Worm (Caenorhabditis elegans): ENCODE measurements around the gene C08E8.6.

C08E8.6 gene

ce11 chrV:18350721-18351120 lies 17.5 kb downstream of the C08E8.6 start, which contains the start of gene C08E8.11:
TSS of gene C08E8.11 (plus strand) at chrV:18351021.
- TF ChIP-seq sma-3 (GFP tag; optimal IDR thresholded peaks at IDR 0.05) (no peak), aly-2 (tag; optimal IDR thresholded peaks at IDR 0.05) (no peak), ztf-11 (tag; optimal IDR thresholded peaks at IDR 0.05) (no peak), ceh-16 (tag; optimal IDR thresholded peaks at IDR 0.05) (no peak), C34F6.9 (tag; optimal IDR thresholded peaks at IDR 0.05) (no peak), peb-1 (tag; optimal IDR thresholded peaks at IDR 0.05) (no peak), mdl-1 (tag; optimal IDR thresholded peaks at IDR 0.05) (no peak), lin-13 (GFP tag; optimal IDR thresholded peaks at IDR 0.05) (no peak), snpc-4 (tag; optimal IDR thresholded peaks at IDR 0.05) (no peak), ceh-82 (tag; optimal IDR thresholded peaks at IDR 0.05) (no peak), crh-2 (tag; optimal IDR thresholded peaks at IDR 0.05) (no peak)

ce11 chrV:18350046-18350445 lies 18.2 kb downstream of the C08E8.6 start, which contains the start of gene C08E8.3:
TSS of gene C08E8.3 (plus strand) at chrV:18350129.
- TF ChIP-seq nhr-21 (tag; optimal IDR thresholded peaks at IDR 0.05), result no peak
- no peak for TF ChIP-seq nhr-129 (tag; optimal IDR thresholded peaks at IDR 0.05)
- TF ChIP-seq blmp-1 (tag; optimal IDR thresholded peaks at IDR 0.05; ENCODE audit: insufficient read depth), result no peak
- no peak for TF ChIP-seq C34F6.9 (tag; optimal IDR thresholded peaks at IDR 0.05)
- TF ChIP-seq zag-1 (tag; optimal IDR thresholded peaks at IDR 0.05), result no peak
- no peak for TF ChIP-seq ceh-82 (tag; optimal IDR thresholded peaks at IDR 0.05)
- no peak for TF ChIP-seq mab-5 (tag; optimal IDR thresholded peaks at IDR 0.05)

- TF ChIP-seq lin-13 (GFP tag; optimal IDR thresholded peaks at IDR 0.05) (no peak), nhr-129 (tag; optimal IDR thresholded peaks at IDR 0.05) (peak; percentile 30), mab-5 (tag; optimal IDR thresholded peaks at IDR 0.05) (no peak), nhr-21 (tag; optimal IDR thresholded peaks at IDR 0.05) (peak; percentile 74), blmp-1 (tag; optimal IDR thresholded peaks at IDR 0.05; ENCODE audit: insufficient read depth) (no peak), crh-2 (tag; optimal IDR thresholded peaks at IDR 0.05) (peak; percentile 72), F13H6.1 (tag; optimal IDR thresholded peaks at IDR 0.05) (peak; percentile 38), lin-11 (tag; optimal IDR thresholded peaks at IDR 0.05) (no peak), R02D3.7 (tag; optimal IDR thresholded peaks at IDR 0.05) (no peak), egl-27 (tag; optimal IDR thresholded peaks at IDR 0.05) (peak; percentile 85), unc-39 (tag; optimal IDR thresholded peaks at IDR 0.05) (no peak), ZK546.5 (tag; optimal IDR thresholded peaks at IDR 0.05) (no peak), gmeb-1 (tag; optimal IDR thresholded peaks at IDR 0.05) (peak; percentile 76), dmd-4 (tag; optimal IDR thresholded peaks at IDR 0.05) (no peak), unc-62 (GFP tag; optimal IDR thresholded peaks at IDR 0.05) (no peak), fos-1 (tag; optimal IDR thresholded peaks at IDR 0.05) (peak; percentile 100), nhr-12 (tag; optimal IDR thresholded peaks at IDR 0.05) (no peak), ztf-1 (GFP tag; conservative IDR thresholded peaks at IDR 0.05) (no peak), sma-9 (GFP tag; optimal IDR thresholded peaks at IDR 0.05) (peak; percentile 88), sma-9 (tag; optimal IDR thresholded peaks at IDR 0.05) (no peak), sma-3 (GFP tag; optimal IDR thresholded peaks at IDR 0.05) (peak; percentile 81), ceh-82 (tag; optimal IDR thresholded peaks at IDR 0.05) (no peak), nhr-23 (tag; optimal IDR thresholded peaks at IDR 0.05) (no peak), skn-1 (tag; optimal IDR thresholded peaks at IDR 0.05) (peak; percentile 96)
These were observed 22.1 kb downstream of the C08E8.6 start for ce11 chrV:18346080-18346479.

- no peak for TF ChIP-seq unc-55 (GFP tag; optimal IDR thresholded peaks at IDR 0.05)
- no peak for TF ChIP-seq aly-2 (tag; optimal IDR thresholded peaks at IDR 0.05)
- TF ChIP-seq F13H6.1 (tag; optimal IDR thresholded peaks at IDR 0.05), result no peak
- no peak for TF ChIP-seq skn-1 (tag; optimal IDR thresholded peaks at IDR 0.05)
- no peak for TF ChIP-seq C34F6.9 (tag; optimal IDR thresholded peaks at IDR 0.05)
- no peak for TF ChIP-seq Y55F3AM.14 (GFP tag; optimal IDR thresholded peaks at IDR 0.05)
- TF ChIP-seq blmp-1 (tag; optimal IDR thresholded peaks at IDR 0.05; ENCODE audit: insufficient read depth), result no peak
- no peak for TF ChIP-seq ztf-11 (tag; optimal IDR thresholded peaks at IDR 0.05)
- TF ChIP-seq nhr-10 (tag; optimal IDR thresholded peaks at IDR 0.05), result no peak
These were observed 24.0 kb downstream of the C08E8.6 start for ce11 chrV:18344194-18344593.

ce11 chrV:18339807-18340206 lies 28.4 kb downstream of the C08E8.6 start, which contains the start of gene C08E8.10:
TSS of gene C08E8.10 (minus strand) at chrV:18339907.
- TF ChIP-seq snpc-4 (tag; optimal IDR thresholded peaks at IDR 0.05) (no peak), lin-39 (tag; optimal IDR thresholded peaks at IDR 0.05) (no peak), nhr-10 (tag; optimal IDR thresholded peaks at IDR 0.05) (no peak), unc-39 (tag; optimal IDR thresholded peaks at IDR 0.05) (no peak), F13H6.1 (tag; optimal IDR thresholded peaks at IDR 0.05) (no peak), nhr-25 (tag; optimal IDR thresholded peaks at IDR 0.05) (no peak), elt-3 (tag; optimal IDR thresholded peaks at IDR 0.05) (no peak), nhr-237 (tag; optimal IDR thresholded peaks at IDR 0.05) (no peak), peb-1 (tag; optimal IDR thresholded peaks at IDR 0.05) (no peak), nhr-12 (tag; optimal IDR thresholded peaks at IDR 0.05) (no peak), fos-1 (tag; optimal IDR thresholded peaks at IDR 0.05) (no peak), Y55F3AM.14 (GFP tag; optimal IDR thresholded peaks at IDR 0.05) (no peak), nhr-23 (tag; optimal IDR thresholded peaks at IDR 0.05) (no peak), mbf-1 (tag; optimal IDR thresholded peaks at IDR 0.05) (no peak), alr-1 (tag; optimal IDR thresholded peaks at IDR 0.05) (no peak), sma-9 (GFP tag; optimal IDR thresholded peaks at IDR 0.05) (no peak), sma-9 (tag; optimal IDR thresholded peaks at IDR 0.05) (no peak), ZK546.5 (tag; optimal IDR thresholded peaks at IDR 0.05) (no peak), nhr-21 (tag; optimal IDR thresholded peaks at IDR 0.05) (no peak), unc-55 (GFP tag; optimal IDR thresholded peaks at IDR 0.05) (no peak)

All from whole organism, L2 larva.